Fruit fly (Drosophila melanogaster) whole organism, adult: ENCODE results near the gene CG10694.

Experiments used
- CG11617 ChIP-seq: fragments of 200-800 bp; sonication (Bioruptor generic); optimal IDR thresholded peaks from 2 replicates; lab custom pipeline; 2017; ENCODE audit warnings: mild to moderate bottlenecking, missing biosample characterization, missing genetic modification reagents, missing genetic modification characterization
- CG12768 ChIP-seq: fragments of 200-800 bp; sonication (Bioruptor generic); optimal IDR thresholded peaks from 2 replicates; lab custom pipeline; 2017; ENCODE audit warnings: missing biosample characterization, missing genetic modification characterization, mild to moderate bottlenecking, moderate library complexity, missing genetic modification reagents
- CG14711 ChIP-seq: fragments of 200-800 bp; sonication (Bioruptor generic); optimal IDR thresholded peaks from 2 replicates; lab custom pipeline; 2018; ENCODE audit warnings: missing biosample characterization, mild to moderate bottlenecking, missing genetic modification characterization, moderate library complexity
- CG1620 ChIP-seq: fragments of 200-800 bp; sonication (Bioruptor generic); optimal IDR thresholded peaks from 2 replicates; lab custom pipeline; 2016; ENCODE audit warnings: missing biosample characterization, missing genetic modification characterization
- CG33017 ChIP-seq: fragments of 200-800 bp; sonication (Bioruptor generic); optimal IDR thresholded peaks from 2 replicates; lab custom pipeline; 2018; ENCODE audit warnings: missing biosample characterization, mild to moderate bottlenecking, missing genetic modification characterization, moderate library complexity
- CG5204 ChIP-seq: fragments of 200-800 bp; sonication (Bioruptor generic); optimal IDR thresholded peaks from 2 replicates; lab custom pipeline; 2016; ENCODE audit warnings: missing biosample characterization, missing genetic modification characterization
- CG7045 ChIP-seq: fragments of 200-800 bp; sonication (Bioruptor generic); optimal IDR thresholded peaks from 2 replicates; lab custom pipeline; 2017; ENCODE audit warnings: missing biosample characterization, mild to moderate bottlenecking, missing genetic modification characterization
- CG7101 ChIP-seq: fragments of 200-800 bp; sonication (Bioruptor generic); optimal IDR thresholded peaks from 2 replicates; lab custom pipeline; 2018; ENCODE audit warnings: missing biosample characterization, mild to moderate bottlenecking, missing genetic modification characterization, moderate library complexity
- Clk ChIP-seq: fragments of 200-800 bp; sonication (Bioruptor generic); optimal IDR thresholded peaks from 2 replicates; lab custom pipeline; 2017; ENCODE audit warnings: missing biosample characterization, missing genetic modification characterization
- Crg-1 ChIP-seq: fragments of 200-800 bp; sonication (Bioruptor generic); optimal IDR thresholded peaks from 2 replicates; lab custom pipeline; 2016; ENCODE audit warnings: missing biosample characterization, missing genetic modification characterization
- Hr96 ChIP-seq: fragments of 200-800 bp; sonication (Bioruptor generic); optimal IDR thresholded peaks from 2 replicates; lab custom pipeline; 2016; ENCODE audit warnings: missing biosample characterization, missing genetic modification characterization
- Mnt ChIP-seq: fragments of 200-800 bp; sonication (Bioruptor generic); optimal IDR thresholded peaks from 2 replicates; lab custom pipeline; 2016; ENCODE audit warnings: missing biosample characterization, mild to moderate bottlenecking, missing genetic modification characterization
- bab1 ChIP-seq: fragments of 200-800 bp; sonication (Bioruptor generic); optimal IDR thresholded peaks from 3 replicates; lab custom pipeline; 2019; ENCODE audit warnings: missing biosample characterization, mild to moderate bottlenecking, missing genetic modification characterization, moderate library complexity
- cic ChIP-seq: fragments of 200-800 bp; sonication (Bioruptor generic); optimal IDR thresholded peaks from 2 replicates; lab custom pipeline; 2017; ENCODE audit warnings: missing biosample characterization, mild to moderate bottlenecking, missing genetic modification characterization, moderate library complexity
- cnc ChIP-seq, 2 experiments: fragments of >200 bp; optimal IDR thresholded peaks; 2 replicates each; lab custom pipeline; 2017
- kay ChIP-seq: fragments of 200-800 bp; sonication (Bioruptor generic); peaks from one replicate; lab custom pipeline; 2016; ENCODE audit warnings: missing biosample characterization, missing genetic modification characterization, borderline replicate concordance
- ovo ChIP-seq: fragments of 200-800 bp; sonication (Bioruptor generic); optimal IDR thresholded peaks from 2 replicates; lab custom pipeline; 2016; ENCODE audit warnings: missing biosample characterization, missing genetic modification characterization
- pad ChIP-seq: fragments of 200-800 bp; sonication (Bioruptor generic); optimal IDR thresholded peaks from 3 replicates; lab custom pipeline; 2017; ENCODE audit warnings: missing biosample characterization, missing genetic modification characterization, mild to moderate bottlenecking, moderate library complexity, missing genetic modification reagents
- tj ChIP-seq: fragments of 200-800 bp; sonication (Bioruptor generic); optimal IDR thresholded peaks from 3 replicates; lab custom pipeline; 2017; ENCODE audit warnings: missing biosample characterization, mild to moderate bottlenecking, missing genetic modification characterization, moderate library complexity
- toe ChIP-seq: fragments of 200-800 bp; sonication (Bioruptor generic); optimal IDR thresholded peaks from 2 replicates; lab custom pipeline; 2016; ENCODE audit warnings: missing biosample characterization, missing genetic modification characterization

CG10694 gene

DNA sequence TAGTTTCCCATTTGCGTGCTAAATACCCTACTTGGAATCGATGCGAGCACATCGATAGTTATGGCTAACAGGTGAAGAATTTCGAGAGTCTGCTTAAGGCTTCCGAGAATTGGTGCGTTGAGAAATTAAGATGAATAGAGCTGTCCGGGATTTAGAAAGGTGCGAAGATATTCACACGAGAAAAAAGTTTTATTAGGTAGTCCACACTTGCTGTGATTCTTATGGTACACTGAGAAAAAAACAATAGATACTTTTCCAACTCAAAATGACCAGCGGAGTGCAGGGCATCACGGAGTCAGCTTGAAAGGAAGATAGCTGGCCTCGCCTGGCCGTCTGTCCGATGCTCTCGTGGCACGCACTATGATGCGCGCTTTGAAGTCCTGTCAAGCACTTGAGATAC lies 37.4 kb downstream of the CG10694 start:
- TF ChIP-seq Crg-1 (GFP tag; lab: Kevin White, UChicago) = no peak
- TF ChIP-seq Mnt (GFP tag; lab: Kevin White, UChicago) = no peak
- TF ChIP-seq CG14711 = no peak
- no peak for TF ChIP-seq CG7045
- no peak for TF ChIP-seq ovo
- TF ChIP-seq Hr96 (GFP tag; lab: Kevin White, UChicago) = no peak
- no peak for TF ChIP-seq kay (GFP tag; lab: Kevin White, UChicago)
- no peak for TF ChIP-seq pad (GFP tag; lab: Kevin White, UChicago)
- TF ChIP-seq CG11617 (GFP tag; lab: Kevin White, UChicago) = no peak
- no peak for TF ChIP-seq Clk (GFP tag; lab: Kevin White, UChicago)
- TF ChIP-seq cnc (optimal IDR thresholded peaks at IDR 0.05; lab: Kevin White, UChicago) = no peak

DNA sequence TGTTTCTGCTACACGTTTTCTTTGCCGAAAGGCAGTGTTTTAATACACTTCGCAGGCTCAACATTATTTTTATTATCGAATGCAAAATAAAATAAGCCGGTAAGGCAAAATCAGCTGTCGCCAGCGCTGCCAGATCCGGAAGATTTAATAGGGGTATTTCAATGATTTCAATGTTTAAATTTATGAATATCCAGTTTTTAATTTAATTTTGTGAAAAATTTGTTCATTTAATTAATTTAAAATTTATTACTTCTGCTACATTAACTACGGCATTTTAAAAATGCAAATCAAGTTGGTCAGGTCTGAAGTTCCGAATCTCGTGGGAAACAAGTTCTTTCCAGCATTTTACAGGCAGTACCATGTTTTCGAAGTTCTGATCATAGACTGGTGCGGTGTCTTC lies 41.6 kb downstream of the CG10694 start, which contains the start of gene Slimp:
Gene Slimp, minus strand, starts transcription at position 130 of the 400 bp plus-strand sequence.
- TF ChIP-seq CG1620 (GFP tag; lab: Kevin White, UChicago) = peak; percentile 7
- TF ChIP-seq CG5204 = peak; percentile 66
- peak; percentile 61 for TF ChIP-seq CG11617 (GFP tag; lab: Kevin White, UChicago)
- no peak for TF ChIP-seq kay (GFP tag; lab: Kevin White, UChicago)
- TF ChIP-seq cic (GFP tag; lab: Kevin White, UChicago) = no peak
- peak; percentile 23 for TF ChIP-seq CG7101
- no peak for TF ChIP-seq Clk (GFP tag; lab: Kevin White, UChicago)
- TF ChIP-seq pad (GFP tag; lab: Kevin White, UChicago) = peak; percentile 3
- TF ChIP-seq CG7045 = no peak
- TF ChIP-seq cnc (optimal IDR thresholded peaks at IDR 0.05; lab: Kevin White, UChicago) = no peak
- no peak for TF ChIP-seq ovo
- TF ChIP-seq CG12768 (GFP tag; lab: Kevin White, UChicago) = peak; percentile 3
- TF ChIP-seq CG14711 = peak; percentile 18
- TF ChIP-seq tj = no peak
- TF ChIP-seq Mnt (GFP tag; lab: Kevin White, UChicago) = peak; percentile 18
- no peak for TF ChIP-seq Hr96 (GFP tag; lab: Kevin White, UChicago)
- peak; percentile 16 for TF ChIP-seq Crg-1 (GFP tag; lab: Kevin White, UChicago)
- peak; percentile 60 for TF ChIP-seq toe (GFP tag; lab: Kevin White, UChicago)
- TF ChIP-seq CG33017 = peak; percentile 22
- TF ChIP-seq bab1 (GFP tag; lab: Kevin White, UChicago) = peak; percentile 31

DNA sequence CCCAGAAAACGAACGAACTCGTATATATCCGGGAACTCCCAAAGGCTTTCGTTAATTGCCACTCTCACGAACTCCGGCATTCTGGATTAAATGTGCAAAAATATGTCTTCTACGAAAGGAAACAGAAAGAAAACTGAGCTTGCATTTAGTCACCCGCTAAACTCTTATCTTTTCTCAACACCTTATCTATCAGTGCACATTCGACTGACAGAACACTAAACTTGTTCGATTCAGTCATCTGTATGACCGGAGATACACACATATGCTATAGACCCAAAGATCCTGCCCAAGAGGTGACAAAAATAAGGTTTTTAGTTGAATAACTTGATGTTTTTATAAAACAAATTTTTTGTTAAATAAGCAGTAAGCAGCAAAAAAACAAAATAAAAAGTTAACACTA lies 42.9 kb downstream of the CG10694 start, which contains the start of gene p38c:
Gene p38c, minus strand, starts transcription at position 101 of the 400 bp plus-strand sequence.
- TF ChIP-seq CG11617 (GFP tag; lab: Kevin White, UChicago) (no peak), pad (GFP tag; lab: Kevin White, UChicago) (no peak), Clk (GFP tag; lab: Kevin White, UChicago) (no peak), tj (no peak), CG14711 (no peak), ovo (no peak), toe (GFP tag; lab: Kevin White, UChicago) (no peak), Hr96 (GFP tag; lab: Kevin White, UChicago) (no peak), Crg-1 (GFP tag; lab: Kevin White, UChicago) (no peak), CG33017 (no peak), Mnt (GFP tag; lab: Kevin White, UChicago) (no peak)

- TF ChIP-seq Hr96 (GFP tag; lab: Kevin White, UChicago) (peak; percentile 60), CG33017 (peak; percentile 97), Mnt (GFP tag; lab: Kevin White, UChicago) (peak; percentile 77), CG1620 (GFP tag; lab: Kevin White, UChicago) (peak; percentile 59), CG7101 (peak; percentile 99), Crg-1 (GFP tag; lab: Kevin White, UChicago) (peak; percentile 71), cic (GFP tag; lab: Kevin White, UChicago) (peak; percentile 73), tj (peak; percentile 85), cnc (optimal IDR thresholded peaks at IDR 0.05; lab: Kevin White, UChicago) (no peak), CG11617 (GFP tag; lab: Kevin White, UChicago) (peak; percentile 99), CG12768 (GFP tag; lab: Kevin White, UChicago) (peak; percentile 97), CG7045 (peak; percentile 97), toe (GFP tag; lab: Kevin White, UChicago) (peak; percentile 67), Clk (GFP tag; lab: Kevin White, UChicago) (peak; percentile 75), bab1 (GFP tag; lab: Kevin White, UChicago) (peak; percentile 97), CG5204 (peak; percentile 79), ovo (peak; percentile 80), pad (GFP tag; lab: Kevin White, UChicago) (peak; percentile 90), CG14711 (peak; percentile 96), kay (GFP tag; lab: Kevin White, UChicago) (no peak)
Measured at dm6 chr3R:24151924-24152809, 45.0 kb downstream of the CG10694 start, which contains the start of the genes p38a and CG6178. TSS of gene p38a (minus strand) at chr3R:24152321. TSS of gene CG6178 (plus strand) at chr3R:24152347.
